Worm (Caenorhabditis elegans): ENCODE results near the gene ttr-26.

DNA sequence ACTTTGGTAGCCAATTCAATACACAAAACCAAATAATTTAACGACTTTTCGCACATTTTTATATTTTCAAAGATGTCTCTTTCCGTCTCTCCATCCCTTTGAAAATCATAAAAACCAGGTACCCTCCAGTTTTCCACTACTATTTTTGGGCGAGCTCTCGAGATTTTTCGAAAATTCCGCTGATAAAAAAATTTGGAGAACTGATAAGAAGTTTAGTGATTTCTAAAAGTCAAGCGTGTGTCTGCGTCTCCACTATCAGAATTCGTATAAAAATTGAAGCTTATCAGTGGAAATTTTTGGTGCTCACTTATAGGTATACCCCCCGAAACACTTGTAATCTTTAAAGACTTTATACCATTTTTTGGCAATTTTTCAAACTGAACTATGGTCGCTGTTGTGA, 43.6 kb downstream of the ttr-26 start, which contains the start of gene hmit-1.1:
- TF ChIP-seq unc-62 (GFP tag; optimal IDR thresholded peaks at IDR 0.05 in 1 of 2) (no peak), unc-62 (tag; optimal IDR thresholded peaks at IDR 0.05) (no peak), mdt-29 (GFP tag; IDR thresholded peaks at IDR 0.05) (no peak), nhr-77 (tag; optimal IDR thresholded peaks at IDR 0.05) (peak; percentile 33), nhr-11 (tag; optimal IDR thresholded peaks at IDR 0.05) (no peak), nhr-6 (tag; optimal IDR thresholded peaks at IDR 0.05) (no peak), skn-1 (tag; optimal IDR thresholded peaks at IDR 0.05) (no peak), lin-13 (GFP tag; optimal IDR thresholded peaks at IDR 0.05) (no peak), daf-19 (GFP tag; conservative IDR thresholded peaks at IDR 0.05) (no peak), ces-1 (GFP tag; optimal IDR thresholded peaks at IDR 0.05) (no peak), ama-1 (optimal IDR thresholded peaks at IDR 0.05) (no peak), F10B5.3 (tag; optimal IDR thresholded peaks at IDR 0.05) (no peak), R02D3.7 (tag; optimal IDR thresholded peaks at IDR 0.05) (no peak), jun-1 (tag; optimal IDR thresholded peaks at IDR 0.05) (no peak), aly-2 (tag; optimal IDR thresholded peaks at IDR 0.05) (no peak)
